Worm (Caenorhabditis elegans): Measurements from ENCODE around the gene Y54G11A.7.

Y54G11A.7 gene

DNA sequence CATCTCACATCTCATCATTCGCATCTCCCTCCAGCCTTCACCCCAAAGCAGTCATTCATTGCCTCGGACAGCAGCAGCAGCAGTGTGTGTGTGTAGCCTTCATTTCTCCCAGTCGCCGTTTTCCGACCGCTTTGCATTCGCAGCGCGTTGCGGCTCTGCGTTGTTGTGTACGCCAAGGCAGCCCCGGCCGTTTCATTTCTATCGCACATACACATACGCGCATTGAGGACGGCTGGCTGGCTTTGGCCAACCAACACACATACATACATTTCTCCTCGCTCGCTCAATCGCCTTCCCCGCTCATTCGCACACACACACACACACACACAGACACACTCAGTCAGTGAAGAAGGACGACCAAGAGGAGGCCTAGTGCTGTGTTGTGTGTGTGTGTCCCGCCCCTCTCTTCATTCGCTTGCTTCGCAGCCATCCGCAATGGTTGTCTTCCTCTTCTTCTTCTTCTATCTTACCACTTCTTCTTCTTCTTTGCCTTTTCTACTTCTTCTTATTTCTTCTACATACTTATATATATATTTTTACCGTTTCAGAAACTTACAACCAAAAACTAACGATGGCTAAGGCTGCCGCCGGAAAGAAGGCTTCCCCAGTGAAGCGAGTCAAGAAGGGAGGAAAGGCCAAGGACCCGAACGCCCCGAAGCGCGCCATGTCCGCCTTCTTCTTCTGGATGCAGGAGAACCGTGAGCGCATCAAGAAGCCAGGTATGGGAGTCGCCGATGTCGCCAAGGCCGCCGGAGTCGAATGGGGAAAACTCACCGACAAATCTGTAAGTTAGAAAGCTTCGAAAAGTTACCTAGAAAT is 46.7 kb upstream of the Y54G11A.7 start, which contains the start of gene hmg-1.1 (continued):
- TF ChIP-seq Y75B8A.6 (GFP tag; IDR thresholded peaks at IDR 0.05), result 0 out of 2 replicates have a peak, but pooled peaks have one; percentile 18
- TF ChIP-seq dmd-9 (GFP tag; IDR thresholded peaks at IDR 0.05), result no peak
- peak; percentile 51 for TF ChIP-seq jun-1 (tag; optimal IDR thresholded peaks at IDR 0.05)
- no peak for TF ChIP-seq ceh-28 (tag; optimal IDR thresholded peaks at IDR 0.05)
- TF ChIP-seq vab-7 (GFP tag; IDR thresholded peaks at IDR 0.05), result 0 out of 2 replicates have a peak, but pooled peaks have one; percentile 42
- no peak for TF ChIP-seq ZK337.2 (GFP tag; IDR thresholded peaks at IDR 0.05)
- TF ChIP-seq aha-1 (tag), result peak; percentile 99
- peak; percentile 66; the same call in 1 of the 2 replicates for TF ChIP-seq egl-43 (GFP tag; IDR thresholded peaks at IDR 0.05)
- TF ChIP-seq lin-29 (GFP tag; IDR thresholded peaks at IDR 0.05), result no peak
- TF ChIP-seq hif-1 (tag; optimal IDR thresholded peaks at IDR 0.05), result peak; percentile 56 to 89
- TF ChIP-seq lin-38 (GFP tag; IDR thresholded peaks at IDR 0.05), result peak; percentile 57; the same call in 1 of the 2 replicates
- no peak for TF ChIP-seq nhr-41 (GFP tag; IDR thresholded peaks at IDR 0.05)
- no peak for TF ChIP-seq zip-2 (tag; optimal IDR thresholded peaks at IDR 0.05)
- TF ChIP-seq lim-7 (GFP tag; IDR thresholded peaks at IDR 0.05), result peak; percentile 30; the same call in 1 of the 2 replicates

- TF ChIP-seq nhr-28 (tag; optimal IDR thresholded peaks at IDR 0.05), result peak; percentile 85
- peak; percentile 65 to 73 for TF ChIP-seq daf-16 (GFP tag; optimal IDR thresholded peaks at IDR 0.05)
- TF ChIP-seq daf-16 (tag; optimal IDR thresholded peaks at IDR 0.05), result peak; percentile 56
- TF ChIP-seq lir-3 (tag; optimal IDR thresholded peaks at IDR 0.05), result peak; percentile 79
- TF ChIP-seq fkh-10 (GFP tag; optimal IDR thresholded peaks at IDR 0.05), result peak; percentile 47
- TF ChIP-seq ceh-28 (tag; optimal IDR thresholded peaks at IDR 0.05), result no peak
- TF ChIP-seq saeg-2 (GFP tag; IDR thresholded peaks at IDR 0.05), result 0 out of 2 replicates have a peak, but pooled peaks have one; percentile 40
- peak; percentile 77 for TF ChIP-seq nhr-25 (tag; optimal IDR thresholded peaks at IDR 0.05; ENCODE audit: borderline replicate concordance, insufficient read depth)
- peak; percentile 88 for TF ChIP-seq mes-2 (tag; optimal IDR thresholded peaks at IDR 0.05; ENCODE audit: poor library complexity, severe bottlenecking)
- TF ChIP-seq zfp-3 (GFP tag; conservative IDR thresholded peaks at IDR 0.05), result peak; percentile 92
- TF ChIP-seq ZK337.2 (GFP tag; IDR thresholded peaks at IDR 0.05), result no peak
- TF ChIP-seq fos-1 (tag; optimal IDR thresholded peaks at IDR 0.05), result peak; percentile 64
- TF ChIP-seq dpl-1 (GFP tag; optimal IDR thresholded peaks at IDR 0.05), result peak; percentile 97
- TF ChIP-seq nhr-48 (tag; optimal IDR thresholded peaks at IDR 0.05), result peak; percentile 94
- TF ChIP-seq php-3 (GFP tag; IDR thresholded peaks at IDR 0.05), result peak; percentile 60; the same call in 1 of the 2 replicates
- no peak for TF ChIP-seq snpc-4 (tag; optimal IDR thresholded peaks at IDR 0.05)
- peak; percentile 31 for TF ChIP-seq nhr-11 (tag; optimal IDR thresholded peaks at IDR 0.05)
- peak; percentile 95 for TF ChIP-seq nhr-77 (tag; optimal IDR thresholded peaks at IDR 0.05)
- TF ChIP-seq spr-1 (tag; optimal IDR thresholded peaks at IDR 0.05), result peak; percentile 93
- peak; percentile 69; the same call in 1 of the 2 replicates for TF ChIP-seq tra-1 (GFP tag; IDR thresholded peaks at IDR 0.05)
- peak; percentile 60 for TF ChIP-seq madf-9 (GFP tag; conservative IDR thresholded peaks at IDR 0.05)
- peak; percentile 71 to 93 for TF ChIP-seq hif-1 (tag; optimal IDR thresholded peaks at IDR 0.05)
- peak; percentile 99 for TF ChIP-seq hlh-11 (tag; optimal IDR thresholded peaks at IDR 0.05)
- TF ChIP-seq dve-1 (tag; optimal IDR thresholded peaks at IDR 0.05; ENCODE audit: insufficient read depth), result peak; percentile 93
- TF ChIP-seq F37D6.2 (tag; optimal IDR thresholded peaks at IDR 0.05), result peak; percentile 90
- TF ChIP-seq pqm-1 (tag; optimal IDR thresholded peaks at IDR 0.05), result no peak
- peak; percentile 82 for TF ChIP-seq nhr-6 (tag; optimal IDR thresholded peaks at IDR 0.05)
- peak; percentile 85 for TF ChIP-seq Y105C5A.15 (GFP tag; IDR thresholded peaks at IDR 0.05)
- peak; percentile 95 for TF ChIP-seq nhr-102 (tag; optimal IDR thresholded peaks at IDR 0.05)
- TF ChIP-seq F26F4.8 (GFP tag; conservative IDR thresholded peaks at IDR 0.05), result no peak
- peak; percentile 80 for TF ChIP-seq ctbp-1 (GFP tag; IDR thresholded peaks at IDR 0.05)
- 0 out of 2 replicates have a peak, but pooled peaks have one; percentile 13 for TF ChIP-seq nhr-41 (GFP tag; IDR thresholded peaks at IDR 0.05)
- no peak for TF ChIP-seq daf-12 (tag; optimal IDR thresholded peaks at IDR 0.05)
- TF ChIP-seq aha-1 (tag), result peak; percentile 100
- TF ChIP-seq ceh-20 (GFP tag; IDR thresholded peaks at IDR 0.05), result peak; percentile 89
- peak; percentile 96 for TF ChIP-seq mep-1 (tag; optimal IDR thresholded peaks at IDR 0.05)
- TF ChIP-seq nhr-237 (tag; optimal IDR thresholded peaks at IDR 0.05), result peak; percentile 47
- TF ChIP-seq lin-13 (GFP tag; optimal IDR thresholded peaks at IDR 0.05), result peak; percentile 89
Observed at ce11 chrII:14251400-14251940, 45.6 kb upstream of the Y54G11A.7 start.
